Fruit fly (Drosophila melanogaster): Measurements from ENCODE around the gene Toll-6.

The Toll-6 gene

dm6 chr3L:15322173-15322572 is 14.3 kb upstream of the Toll-6 start:
- TF ChIP-seq CG17801 (GFP tag; optimal IDR thresholded peaks at IDR 0.05; ENCODE audit: partially characterized antibody), result no peak

- TF ChIP-seq CG17801 (GFP tag; optimal IDR thresholded peaks at IDR 0.05; ENCODE audit: partially characterized antibody), result no peak
Measured at dm6 chr3L:15325445-15325844, 11.0 kb upstream of the Toll-6 start.

dm6 chr3L:15329261-15330160 is 7.0 kb upstream of the Toll-6 start:
- TF ChIP-seq CG17801 (GFP tag; optimal IDR thresholded peaks at IDR 0.05; ENCODE audit: partially characterized antibody), result no peak

- TF ChIP-seq CG17801 (GFP tag; optimal IDR thresholded peaks at IDR 0.05; ENCODE audit: partially characterized antibody), result no peak
Measured at dm6 chr3L:15330161-15330542, 6.3 kb upstream of the Toll-6 start.

- no peak for TF ChIP-seq CG17801 (GFP tag; optimal IDR thresholded peaks at IDR 0.05; ENCODE audit: partially characterized antibody)
Measured at dm6 chr3L:15334640-15335039, 1.9 kb upstream of the Toll-6 start.

- no peak for TF ChIP-seq CG17801 (GFP tag; optimal IDR thresholded peaks at IDR 0.05; ENCODE audit: partially characterized antibody)
Measured at dm6 chr3L:15344923-15345322, 8.4 kb downstream of the Toll-6 start.

- TF ChIP-seq CG17801 (GFP tag; optimal IDR thresholded peaks at IDR 0.05; ENCODE audit: partially characterized antibody), result no peak
Measured at dm6 chr3L:15347695-15348465, 11.4 kb downstream of the Toll-6 start.

- TF ChIP-seq CG17801 (GFP tag; optimal IDR thresholded peaks at IDR 0.05; ENCODE audit: partially characterized antibody), result no peak
Measured at dm6 chr3L:15348759-15349158, 12.3 kb downstream of the Toll-6 start.

dm6 chr3L:15352048-15352447 is 15.6 kb downstream of the Toll-6 start:
- TF ChIP-seq CG17801 (GFP tag; optimal IDR thresholded peaks at IDR 0.05; ENCODE audit: partially characterized antibody), result no peak

- no peak for TF ChIP-seq CG17801 (GFP tag; optimal IDR thresholded peaks at IDR 0.05; ENCODE audit: partially characterized antibody)
Measured at dm6 chr3L:15352483-15352882, 16.0 kb downstream of the Toll-6 start.

dm6 chr3L:15353739-15354138 is 17.2 kb downstream of the Toll-6 start:
- no peak for TF ChIP-seq CG17801 (GFP tag; optimal IDR thresholded peaks at IDR 0.05; ENCODE audit: partially characterized antibody)

- TF ChIP-seq CG17801 (GFP tag; optimal IDR thresholded peaks at IDR 0.05; ENCODE audit: partially characterized antibody), result no peak
Measured at dm6 chr3L:15354763-15355162, 18.3 kb downstream of the Toll-6 start.

dm6 chr3L:15357471-15357870 is 21.0 kb downstream of the Toll-6 start:
- TF ChIP-seq CG17801 (GFP tag; optimal IDR thresholded peaks at IDR 0.05; ENCODE audit: partially characterized antibody), result no peak

dm6 chr3L:15366310-15366709 is 29.8 kb downstream of the Toll-6 start:
- no peak for TF ChIP-seq CG17801 (GFP tag; optimal IDR thresholded peaks at IDR 0.05; ENCODE audit: partially characterized antibody)

Data from ovary, adult (tissue).